Worm (Caenorhabditis elegans): Measurements from ENCODE around the gene ZK105.6.

ce11 chrV:7675904-7676303 is 48.0 kb downstream of the ZK105.6 start, which contains the start of gene C12D5.3:
- TF ChIP-seq snpc-4 (tag; optimal IDR thresholded peaks at IDR 0.05) (no peak), sptf-1 (tag; optimal IDR thresholded peaks at IDR 0.05) (no peak), mep-1 (tag; optimal IDR thresholded peaks at IDR 0.05) (no peak), pax-3 (tag; optimal IDR thresholded peaks at IDR 0.05) (no peak), alr-1 (tag; optimal IDR thresholded peaks at IDR 0.05; ENCODE audit: borderline replicate concordance) (no peak), lsy-2 (tag; optimal IDR thresholded peaks at IDR 0.05) (no peak), blmp-1 (tag; optimal IDR thresholded peaks at IDR 0.05) (no peak), fos-1 (tag; optimal IDR thresholded peaks at IDR 0.05) (no peak), skn-1 (tag; optimal IDR thresholded peaks at IDR 0.05) (no peak), fkh-8 (tag; optimal IDR thresholded peaks at IDR 0.05) (no peak), unc-30 (tag; optimal IDR thresholded peaks at IDR 0.05) (no peak)

Data from whole organism, L1 larva.